Fruit fly (Drosophila melanogaster): ENCODE results near the gene Tl.

Gene Tl

dm6 chr3R:26866577-26867456 is 68.0 kb downstream of the Tl start, which contains the start of the genes ball and His2Av (continued):
- TF ChIP-seq CG5180 (GFP tag; optimal IDR thresholded peaks at IDR 0.05) (peak; percentile 44), ato (GFP tag; IDR thresholded peaks at IDR 0.05; ENCODE audit: partially characterized antibody) (peak; percentile 85), CG13424 (tag; optimal IDR thresholded peaks at IDR 0.05) (peak; percentile 78), CG8924 (tag; optimal IDR thresholded peaks at IDR 0.05) (peak; percentile 65), sug (tag; optimal IDR thresholded peaks at IDR 0.05) (peak; percentile 90), disco-r (GFP tag; optimal IDR thresholded peaks at IDR 0.05) (peak; percentile 73), bcd (GFP tag; optimal IDR thresholded peaks at IDR 0.05) (peak; percentile 70), Sin3A (optimal IDR thresholded peaks at IDR 0.05) (peak; percentile 81), CG10209 (GFP tag; optimal IDR thresholded peaks at IDR 0.05) (peak; percentile 77), CG31224 (GFP tag; IDR thresholded peaks at IDR 0.05) (peak; percentile 49; the same call in 1 of the 2 replicates), CG17385 (GFP tag; optimal IDR thresholded peaks at IDR 0.05) (peak; percentile 58), Dip2 (GFP tag; IDR thresholded peaks at IDR 0.05) (no peak), Neu2 (GFP tag; optimal IDR thresholded peaks at IDR 0.05; ENCODE audit: borderline replicate concordance) (peak; percentile 53), eve (GFP tag; optimal IDR thresholded peaks at IDR 0.05) (no peak), dimm (GFP tag; IDR thresholded peaks at IDR 0.05) (0 out of 2 replicates have a peak, but pooled peaks have one; percentile 45), CG12391 (tag; optimal IDR thresholded peaks at IDR 0.05) (peak; percentile 88), CG3726 (GFP tag; IDR thresholded peaks at IDR 0.05) (peak; percentile 63; the same call in 1 of the 3 replicates), amos (GFP tag; IDR thresholded peaks at IDR 0.05; ENCODE audit: partially characterized antibody) (peak; percentile 95), CTCF (GFP tag; optimal IDR thresholded peaks at IDR 0.05) (peak; percentile 98), ham (GFP tag; IDR thresholded peaks at IDR 0.05) (no peak), CG12769 (tag; optimal IDR thresholded peaks at IDR 0.05) (peak; percentile 74), nmo (GFP tag; optimal IDR thresholded peaks at IDR 0.05) (peak; percentile 84), tin (GFP tag; optimal IDR thresholded peaks at IDR 0.05) (peak; percentile 87), Rx (GFP tag; IDR thresholded peaks at IDR 0.05) (peak; percentile 70), crol (GFP tag; IDR thresholded peaks at IDR 0.05) (peak; percentile 38), ssp (GFP tag; IDR thresholded peaks at IDR 0.05) (peak; percentile 65), CG6765 (GFP tag; optimal IDR thresholded peaks at IDR 0.05) (peak; percentile 42), CG17186 (GFP tag; optimal IDR thresholded peaks at IDR 0.05) (peak; percentile 83), vnd (GFP tag; IDR thresholded peaks at IDR 0.05; ENCODE audit: partially characterized antibody) (peak; percentile 82), jing (GFP tag; optimal IDR thresholded peaks at IDR 0.05) (peak; percentile 38), lov (optimal IDR thresholded peaks at IDR 0.05) (no peak), lov (GFP tag; IDR thresholded peaks at IDR 0.05) (peak; percentile 79), bowl (GFP tag; IDR thresholded peaks at IDR 0.05) (peak; percentile 42; the same call in 1 of the 2 replicates), CG10321 (GFP tag; IDR thresholded peaks at IDR 0.05) (peak; percentile 41; the same call in 1 of the 2 replicates), CG11247 (GFP tag; IDR thresholded peaks at IDR 0.05) (peak; percentile 83), CHES-1-like (GFP tag; optimal IDR thresholded peaks at IDR 0.05) (peak; percentile 93), CG6791 (GFP tag; IDR thresholded peaks at IDR 0.05; ENCODE audit: partially characterized antibody) (peak; percentile 93), Fer2 (tag; optimal IDR thresholded peaks at IDR 0.05) (peak; percentile 39)

DNA sequence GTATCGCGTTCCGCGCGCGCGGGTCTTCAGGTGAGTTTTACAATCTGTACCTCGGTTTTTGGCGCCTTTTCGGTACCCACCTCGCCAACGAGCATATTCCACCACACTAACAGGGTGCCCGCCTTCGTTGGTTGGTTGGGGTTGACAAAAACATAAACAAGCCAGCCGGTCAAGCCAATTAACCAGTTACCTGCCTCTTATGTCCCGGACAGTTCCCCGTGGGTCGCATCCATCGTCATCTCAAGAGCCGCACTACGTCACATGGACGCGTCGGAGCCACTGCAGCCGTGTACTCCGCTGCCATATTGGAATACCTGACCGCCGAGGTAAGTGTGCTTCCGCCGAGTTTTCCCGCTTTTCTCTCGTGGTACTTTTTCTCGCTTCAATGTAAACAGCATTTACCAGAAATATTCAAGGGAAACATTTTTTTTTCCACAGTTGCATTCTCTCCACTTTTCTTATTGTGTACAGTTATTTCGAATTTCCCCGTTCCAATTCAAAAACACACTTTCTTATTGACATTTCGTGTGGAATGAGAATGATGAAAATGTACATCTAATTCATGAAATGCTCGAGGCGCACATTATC is 68.7 kb downstream of the Tl start:
- TF ChIP-seq insv (GFP tag; optimal IDR thresholded peaks at IDR 0.05), result peak in 1 of 2 experiments; percentile 49
- TF ChIP-seq Bgb (GFP tag; IDR thresholded peaks at IDR 0.05; ENCODE audit: partially characterized antibody), result 0 out of 2 replicates have a peak, but pooled peaks have one; percentile 8
- no peak for TF ChIP-seq CG31388 (GFP tag; optimal IDR thresholded peaks at IDR 0.05)
- TF ChIP-seq Dp (GFP tag; optimal IDR thresholded peaks at IDR 0.05), result peak; percentile 71
- TF ChIP-seq amos (GFP tag; IDR thresholded peaks at IDR 0.05; ENCODE audit: partially characterized antibody), result no peak
- TF ChIP-seq ken (GFP tag; IDR thresholded peaks at IDR 0.05), result 0 out of 3 replicates have a peak, but pooled peaks have one; percentile 38
- TF ChIP-seq pb (GFP tag; optimal IDR thresholded peaks at IDR 0.05), result peak; percentile 29
- TF ChIP-seq CG5953 (GFP tag; IDR thresholded peaks at IDR 0.05), result peak; percentile 42; the same call in 1 of the 2 replicates
- peak; percentile 87 for TF ChIP-seq Med (GFP tag)
- peak; percentile 8 for TF ChIP-seq Hmx (GFP tag; optimal IDR thresholded peaks at IDR 0.05)
- TF ChIP-seq E2f2 (GFP tag; IDR thresholded peaks at IDR 0.05), result peak; percentile 61
- TF ChIP-seq stc (GFP tag; IDR thresholded peaks at IDR 0.05), result peak; percentile 46; the same call in 1 of the 2 replicates
